Worm (Caenorhabditis elegans) whole organism, L4 larva: ENCODE results near the gene sra-32.

ENCODE experiments used
- Y5F2A.4 ChIP-seq: fragments of 200-800 bp; sonication (Bioruptor generic); optimal IDR thresholded peaks from 2 replicates; lab custom pipeline; 2018; ENCODE audit warnings: mild to moderate bottlenecking, missing genetic modification characterization, missing compliant biosample characterization
- Y75B8A.6 ChIP-seq: fragments of 200-800 bp; sonication (Bioruptor generic); IDR thresholded peaks from 2 replicates; pipeline ENCODE4 v1.3.6; 2022; ENCODE audit warnings: missing genetic modification reagents, missing genetic modification characterization, missing compliant biosample characterization
- aha-1 ChIP-seq: fragments of 150-350 bp; peaks from one replicate; lab custom pipeline; 2014; ENCODE audit warnings: missing biosample characterization, missing genetic modification characterization
- aly-2 ChIP-seq: sonication (generic microtip); optimal IDR thresholded peaks from 2 replicates; lab custom pipeline; 2018; ENCODE audit warnings: missing biosample characterization, missing genetic modification characterization
- ceh-62 ChIP-seq: sonication (generic microtip); optimal IDR thresholded peaks from 2 replicates; lab custom pipeline; 2017; ENCODE audit warnings: missing biosample characterization, missing genetic modification characterization
- daf-16 ChIP-seq, 3 experiments: sonication (generic microtip); optimal IDR thresholded peaks; 2 replicates each; lab custom pipeline; 2016 to 2017; ENCODE audit warnings: missing genetic modification characterization in 3 of 3, missing genetic modification reagents in 3 of 3, mild to moderate bottlenecking in 2 of 3, missing compliant biosample characterization in 2 of 3, missing biosample characterization in 1 of 3, moderate library complexity in 1 of 3
- daf-19 ChIP-seq: fragments of 200-800 bp; sonication (Bioruptor generic); conservative IDR thresholded peaks from 2 replicates; pipeline ENCODE4 v1.3.6; 2022; ENCODE audit warnings: missing genetic modification characterization, missing compliant biosample characterization
- dmd-6 ChIP-seq: fragments of 200-800 bp; sonication (Bioruptor generic); IDR thresholded peaks from 2 replicates; pipeline ENCODE4 v1.3.6; 2022; ENCODE audit warnings: missing genetic modification reagents, missing genetic modification characterization, missing compliant biosample characterization
- dpl-1 ChIP-seq: fragments of 150-350 bp; optimal IDR thresholded peaks from 2 replicates; lab custom pipeline; 2014; ENCODE audit warnings: missing biosample characterization, missing genetic modification reagents, missing genetic modification characterization
- dve-1 ChIP-seq: sonication (generic microtip); optimal IDR thresholded peaks from 2 replicates; lab custom pipeline; 2017; ENCODE audit warnings: antibody characterized with exemption, mild to moderate bottlenecking, missing genetic modification characterization, missing compliant biosample characterization; ENCODE audit not compliant: insufficient read depth
- fkh-10 ChIP-seq: fragments of 150-350 bp; optimal IDR thresholded peaks from 2 replicates; lab custom pipeline; 2014; ENCODE audit warnings: missing biosample characterization, missing genetic modification reagents, missing genetic modification characterization
- hif-1 ChIP-seq, 2 experiments: sonication (generic microtip); optimal IDR thresholded peaks; 2 replicates each; lab custom pipeline; 2016 to 2017; ENCODE audit warnings: missing compliant biosample characterization in 2 of 2, missing genetic modification characterization in 2 of 2, missing genetic modification reagents in 2 of 2, missing genotype in 2 of 2, mild to moderate bottlenecking in 1 of 2
- hlh-11 ChIP-seq: fragments of 200-800 bp; sonication (Bioruptor generic); optimal IDR thresholded peaks from 2 replicates; lab custom pipeline; 2018; ENCODE audit warnings: mild to moderate bottlenecking, missing genetic modification characterization, missing compliant biosample characterization
- hlh-30 ChIP-seq: sonication (generic microtip); optimal IDR thresholded peaks from 2 replicates; lab custom pipeline; 2017; ENCODE audit warnings: antibody characterized with exemption, mild to moderate bottlenecking, missing genetic modification characterization, missing compliant biosample characterization; ENCODE audit not compliant: insufficient read depth
- lim-7 ChIP-seq: fragments of 200-800 bp; sonication (Bioruptor generic); IDR thresholded peaks from 2 replicates; pipeline ENCODE4 v1.3.6; 2022; ENCODE audit warnings: missing genetic modification characterization, missing compliant biosample characterization
- madf-9 ChIP-seq: fragments of 200-800 bp; sonication (Bioruptor generic); conservative IDR thresholded peaks from 2 replicates; pipeline ENCODE4 v1.3.6; 2022; ENCODE audit warnings: missing genetic modification reagents, missing genetic modification characterization, missing compliant biosample characterization
- mdl-1 ChIP-seq, 2 experiments: fragments of 150-350 bp in 1 of 2; sonication (generic microtip) in 1 of 2; optimal IDR thresholded peaks; 2 replicates each; lab custom pipeline; 2014 to 2017; ENCODE audit warnings: missing biosample characterization in 2 of 2, missing genetic modification characterization in 2 of 2
- mxl-2 ChIP-seq: fragments of 200-800 bp; sonication (Bioruptor generic); conservative IDR thresholded peaks from 2 replicates; pipeline ENCODE4 v1.3.6; 2022; ENCODE audit warnings: missing genetic modification reagents, missing genetic modification characterization, missing compliant biosample characterization
- nhr-102 ChIP-seq: sonication (generic microtip); optimal IDR thresholded peaks from 2 replicates; lab custom pipeline; 2016; ENCODE audit warnings: mild to moderate bottlenecking, missing genetic modification characterization, moderate library complexity, missing compliant biosample characterization
- nhr-28 ChIP-seq: fragments of 150-350 bp; optimal IDR thresholded peaks from 2 replicates; lab custom pipeline; 2014; ENCODE audit warnings: missing biosample characterization, missing genetic modification characterization
- nhr-77 ChIP-seq: fragments of 150-350 bp; optimal IDR thresholded peaks from 2 replicates; lab custom pipeline; 2014; ENCODE audit warnings: missing biosample characterization, missing genetic modification characterization
- rbr-2 ChIP-seq: sonication (generic microtip); optimal IDR thresholded peaks from 2 replicates; lab custom pipeline; 2016; ENCODE audit warnings: missing genotype, missing genetic modification characterization, missing compliant biosample characterization
- unc-62 ChIP-seq, 3 experiments: fragments of 150-350 bp in 1 of 3; sonication (generic microtip); optimal IDR thresholded peaks in 2 of 3; peaks in 1 of 3; 1 replicate in 1 of 3; 2 replicates in 2 of 3; lab custom pipeline; 2014 to 2017; ENCODE audit warnings: missing biosample characterization in 3 of 3, missing genetic modification characterization in 3 of 3, missing genetic modification reagents in 3 of 3, missing genotype in 1 of 3

The sra-32 gene

ce11 chrII:4565205-4565604 lies 33.4 kb upstream of the sra-32 start (continued):
- TF ChIP-seq aly-2 (tag; lab: Kevin White, UChicago) = no peak
- no peak for TF ChIP-seq Y5F2A.4 (GFP tag; lab: Kevin White, UChicago)
- peak in 1 of 2 experiments; percentile 13 for TF ChIP-seq daf-16 (GFP tag; optimal IDR thresholded peaks at IDR 0.05; lab: Kevin White, UChicago)
- peak; percentile 15 for TF ChIP-seq daf-16 (tag; optimal IDR thresholded peaks at IDR 0.05; lab: Kevin White, UChicago)
- TF ChIP-seq lim-7 (GFP tag; lab: Robert Waterston, UW) = peak; percentile 75

ce11 chrII:4562503-4563000 lies 30.8 kb upstream of the sra-32 start, which contains the start of gene dao-2:
TSS of gene dao-2 (plus strand) at chrII:4562950.
- no peak for TF ChIP-seq fkh-10
- TF ChIP-seq nhr-28 (tag; lab: Kevin White, UChicago) = peak; percentile 16

- TF ChIP-seq aha-1 (tag; lab: Kevin White, UChicago) (peak; percentile 64), Y75B8A.6 (GFP tag; lab: Robert Waterston, UW) (no peak), unc-62 (GFP tag; optimal IDR thresholded peaks at IDR 0.05 in 1 of 2; lab: Kevin White, UChicago) (peak in 1 of 2 experiments; percentile 97), unc-62 (tag; optimal IDR thresholded peaks at IDR 0.05; lab: Kevin White, UChicago) (no peak)
These were observed 28.3 kb upstream of the sra-32 start, which contains the start of gene M03A1.8 for ce11 chrII:4560068-4560467. TSS of gene M03A1.8 (plus strand) at chrII:4560336.

ce11 chrII:4557487-4557886 lies 25.7 kb upstream of the sra-32 start, which contains the start of gene M03A1.3:
TSS of gene M03A1.3 (plus strand) at chrII:4557787.
- peak in 1 of 2 experiments; percentile 78 for TF ChIP-seq unc-62 (GFP tag; optimal IDR thresholded peaks at IDR 0.05 in 1 of 2; lab: Kevin White, UChicago)
- no peak for TF ChIP-seq unc-62 (tag; optimal IDR thresholded peaks at IDR 0.05; lab: Kevin White, UChicago)
- no peak for TF ChIP-seq daf-16 (GFP tag; optimal IDR thresholded peaks at IDR 0.05; lab: Kevin White, UChicago)
- peak; percentile 29 for TF ChIP-seq daf-16 (tag; optimal IDR thresholded peaks at IDR 0.05; lab: Kevin White, UChicago)
- no peak for TF ChIP-seq nhr-102 (tag; lab: Kevin White, UChicago)

DNA sequence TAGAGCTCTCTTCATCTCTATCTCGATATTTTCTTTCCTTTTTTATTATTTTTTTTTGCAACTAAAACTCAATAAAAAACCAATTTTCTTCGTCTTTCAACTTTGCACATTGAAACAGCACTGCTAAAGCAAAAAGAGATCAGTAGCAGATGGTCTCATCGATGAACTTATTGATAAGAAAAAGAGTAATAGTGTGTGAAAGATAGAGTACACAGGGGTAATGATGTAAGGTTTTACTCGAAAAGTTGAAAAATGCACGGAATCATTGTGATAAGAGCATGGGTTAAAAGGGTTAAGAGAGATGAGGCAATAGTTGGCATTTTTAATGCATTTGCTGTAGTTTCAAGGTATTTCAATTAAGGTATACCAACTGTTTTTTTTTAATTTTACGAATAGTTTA lies 20.3 kb upstream of the sra-32 start:
- TF ChIP-seq daf-16 (GFP tag; optimal IDR thresholded peaks at IDR 0.05; lab: Kevin White, UChicago) = no peak
- TF ChIP-seq daf-16 (tag; optimal IDR thresholded peaks at IDR 0.05; lab: Kevin White, UChicago) = peak; percentile 43
- TF ChIP-seq nhr-77 (tag; lab: Kevin White, UChicago) = no peak
- peak in 1 of 2 experiments; percentile 56 for TF ChIP-seq hif-1 (tag; optimal IDR thresholded peaks at IDR 0.05; lab: Kevin White, UChicago)
- TF ChIP-seq hlh-11 (tag; lab: Kevin White, UChicago) = peak; percentile 13
- peak in 1 of 2 experiments; percentile 3 for TF ChIP-seq mdl-1 (tag; optimal IDR thresholded peaks at IDR 0.05; lab: Kevin White, UChicago)
- no peak for TF ChIP-seq rbr-2 (tag; lab: Kevin White, UChicago)
- peak; percentile 48 for TF ChIP-seq dve-1 (tag; lab: Kevin White, UChicago)
- TF ChIP-seq dmd-6 (GFP tag; lab: Robert Waterston, UW) = peak; percentile 32; the same call in 1 of the 2 replicates
- no peak for TF ChIP-seq ceh-62

DNA sequence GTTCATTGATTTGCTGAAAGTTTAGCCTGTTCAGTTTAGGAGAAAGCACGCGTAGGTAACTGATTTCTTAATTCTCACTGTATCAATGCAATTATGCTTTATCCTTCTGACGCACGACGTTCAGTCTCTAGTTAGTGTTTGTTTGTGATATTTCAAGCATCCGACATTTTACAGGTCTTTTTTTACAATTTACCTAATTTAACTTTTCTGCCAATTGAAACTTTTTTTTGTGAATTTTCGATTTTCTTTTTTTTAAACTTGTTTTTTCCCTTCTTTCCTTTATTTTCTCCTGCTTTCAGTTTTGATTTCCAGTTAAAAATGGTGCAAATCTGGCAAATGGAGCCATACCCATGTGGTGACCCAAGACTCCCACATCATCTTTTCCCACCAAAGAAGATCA lies 19.0 kb upstream of the sra-32 start, which contains the start of gene K07E1.1:
K07E1.1 (plus strand) TSS at position 301 of the 400 bp plus-strand sequence.
- no peak for TF ChIP-seq dpl-1 (GFP tag; lab: Kevin White, UChicago)

- TF ChIP-seq hlh-30 (peak; percentile 18), madf-9 (GFP tag; lab: Robert Waterston, UW) (no peak), mxl-2 (GFP tag; lab: Robert Waterston, UW) (no peak), daf-19 (GFP tag; lab: Robert Waterston, UW) (no peak)
These were observed 18.3 kb upstream of the sra-32 start for ce11 chrII:4549983-4550572.
